Worm (Caenorhabditis elegans) whole organism, L4 larva: ENCODE results near the gene str-12.

Experiments used
- D1046.2 ChIP-seq: fragments of 200-800 bp; sonication (Bioruptor generic); IDR thresholded peaks from 2 replicates; pipeline ENCODE4 v1.3.6; 2022; ENCODE audit warnings: missing genetic modification characterization, missing compliant biosample characterization
- F26F4.8 ChIP-seq: fragments of 200-800 bp; sonication (Bioruptor generic); conservative IDR thresholded peaks from 2 replicates; pipeline ENCODE4 v1.3.6; 2022; ENCODE audit warnings: missing genetic modification characterization, missing compliant biosample characterization
- F37D6.2 ChIP-seq: sonication (generic microtip); optimal IDR thresholded peaks from 2 replicates; lab custom pipeline; 2016; ENCODE audit warnings: mild to moderate bottlenecking, missing genetic modification characterization, missing compliant biosample characterization
- F44E2.7 ChIP-seq: fragments of 200-800 bp; sonication (Bioruptor generic); IDR thresholded peaks from 2 replicates; pipeline ENCODE4 v2.1.2; 2022; ENCODE audit warnings: missing genetic modification characterization, missing compliant biosample characterization
- T26A8.4 ChIP-seq: fragments of 200-800 bp; sonication (Bioruptor generic); IDR thresholded peaks from 2 replicates; pipeline ENCODE4 v1.3.6; 2022; ENCODE audit warnings: missing genetic modification characterization, missing compliant biosample characterization
- Y105C5A.15 ChIP-seq: fragments of 200-800 bp; sonication (Bioruptor generic); IDR thresholded peaks from 2 replicates; pipeline ENCODE4 v1.3.6; 2022; ENCODE audit warnings: missing genetic modification characterization, missing compliant biosample characterization
- aha-1 ChIP-seq: fragments of 150-350 bp; peaks from one replicate; lab custom pipeline; 2014; ENCODE audit warnings: missing biosample characterization, missing genetic modification characterization
- attf-4 ChIP-seq: sonication (generic microtip); optimal IDR thresholded peaks from 3 replicates; lab custom pipeline; 2017; ENCODE audit warnings: missing biosample characterization, missing genetic modification characterization
- ceh-28 ChIP-seq: fragments of 150-350 bp; optimal IDR thresholded peaks from 2 replicates; lab custom pipeline; 2014; ENCODE audit warnings: missing biosample characterization, missing genetic modification reagents, missing genetic modification characterization
- ceh-32 ChIP-seq: sonication (generic microtip); optimal IDR thresholded peaks from 2 replicates; lab custom pipeline; 2016; ENCODE audit warnings: mild to moderate bottlenecking, missing genetic modification characterization, missing compliant biosample characterization; ENCODE audit not compliant: poor library complexity
- ceh-82 ChIP-seq: sonication (generic microtip); optimal IDR thresholded peaks from 2 replicates; lab custom pipeline; 2017; ENCODE audit warnings: missing biosample characterization, missing genetic modification characterization
- ctbp-1 ChIP-seq: fragments of 200-800 bp; sonication (Bioruptor generic); IDR thresholded peaks from 2 replicates; pipeline ENCODE4 v1.3.6; 2022; ENCODE audit warnings: missing genetic modification reagents, missing genetic modification characterization, missing compliant biosample characterization
- daf-12 ChIP-seq: fragments of 150-350 bp; optimal IDR thresholded peaks from 2 replicates; lab custom pipeline; 2014; ENCODE audit warnings: missing biosample characterization, missing genetic modification reagents, missing genetic modification characterization
- daf-16 ChIP-seq, 3 experiments: sonication (generic microtip); optimal IDR thresholded peaks; 2 replicates each; lab custom pipeline; 2016 to 2017; ENCODE audit warnings: missing genetic modification characterization in 3 of 3, missing genetic modification reagents in 3 of 3, mild to moderate bottlenecking in 2 of 3, missing compliant biosample characterization in 2 of 3, missing biosample characterization in 1 of 3, moderate library complexity in 1 of 3
- daf-8 ChIP-seq: fragments of 200-800 bp; sonication (Bioruptor generic); IDR thresholded peaks from 2 replicates; pipeline ENCODE4 v1.3.6; 2022; ENCODE audit warnings: missing genetic modification characterization, missing compliant biosample characterization
- dmd-6 ChIP-seq: fragments of 200-800 bp; sonication (Bioruptor generic); IDR thresholded peaks from 2 replicates; pipeline ENCODE4 v1.3.6; 2022; ENCODE audit warnings: missing genetic modification reagents, missing genetic modification characterization, missing compliant biosample characterization
- dmd-8 ChIP-seq: fragments of 200-800 bp; sonication (Bioruptor generic); IDR thresholded peaks from 2 replicates; pipeline ENCODE4 v1.3.6; 2022; ENCODE audit warnings: missing genetic modification characterization, missing compliant biosample characterization
- dpl-1 ChIP-seq: fragments of 150-350 bp; optimal IDR thresholded peaks from 2 replicates; lab custom pipeline; 2014; ENCODE audit warnings: missing biosample characterization, missing genetic modification reagents, missing genetic modification characterization
- dve-1 ChIP-seq: sonication (generic microtip); optimal IDR thresholded peaks from 2 replicates; lab custom pipeline; 2017; ENCODE audit warnings: antibody characterized with exemption, mild to moderate bottlenecking, missing genetic modification characterization, missing compliant biosample characterization; ENCODE audit not compliant: insufficient read depth
- egl-27 ChIP-seq: sonication (generic microtip); optimal IDR thresholded peaks from 3 replicates; lab custom pipeline; 2017; ENCODE audit warnings: missing biosample characterization, missing genetic modification reagents, missing genetic modification characterization
- fos-1 ChIP-seq: fragments of 150-350 bp; optimal IDR thresholded peaks from 2 replicates; lab custom pipeline; 2014; ENCODE audit warnings: missing biosample characterization, missing genetic modification characterization
- gei-8 ChIP-seq: fragments of 200-800 bp; sonication (Bioruptor generic); optimal IDR thresholded peaks from 2 replicates; lab custom pipeline; 2018; ENCODE audit warnings: mild to moderate bottlenecking, missing genetic modification characterization, missing compliant biosample characterization
- lin-13 ChIP-seq: fragments of 150-350 bp; optimal IDR thresholded peaks from 2 replicates; lab custom pipeline; 2014; ENCODE audit warnings: missing biosample characterization, missing genetic modification reagents, missing genetic modification characterization
- lin-39 ChIP-seq: fragments of 150-350 bp; optimal IDR thresholded peaks from 2 replicates; lab custom pipeline; 2014; ENCODE audit warnings: missing biosample characterization, missing genetic modification reagents, missing genetic modification characterization
- lir-3 ChIP-seq: sonication (generic microtip); optimal IDR thresholded peaks from 2 replicates; lab custom pipeline; 2016; ENCODE audit warnings: mild to moderate bottlenecking, missing genetic modification characterization, missing compliant biosample characterization
- madf-5 ChIP-seq, 2 experiments: fragments of 200-800 bp; sonication (Bioruptor generic); IDR thresholded peaks; 2 replicates each; pipeline ENCODE4 v1.3.6; 2022; ENCODE audit warnings: missing compliant biosample characterization in 2 of 2, missing genetic modification characterization in 2 of 2
- madf-9 ChIP-seq: fragments of 200-800 bp; sonication (Bioruptor generic); conservative IDR thresholded peaks from 2 replicates; pipeline ENCODE4 v1.3.6; 2022; ENCODE audit warnings: missing genetic modification reagents, missing genetic modification characterization, missing compliant biosample characterization
- mdl-1 ChIP-seq, 2 experiments: fragments of 150-350 bp in 1 of 2; sonication (generic microtip) in 1 of 2; optimal IDR thresholded peaks; 2 replicates each; lab custom pipeline; 2014 to 2017; ENCODE audit warnings: missing biosample characterization in 2 of 2, missing genetic modification characterization in 2 of 2
- mxl-2 ChIP-seq: fragments of 200-800 bp; sonication (Bioruptor generic); conservative IDR thresholded peaks from 2 replicates; pipeline ENCODE4 v1.3.6; 2022; ENCODE audit warnings: missing genetic modification reagents, missing genetic modification characterization, missing compliant biosample characterization
- nhr-10 ChIP-seq: fragments of 150-350 bp; optimal IDR thresholded peaks from 2 replicates; lab custom pipeline; 2014; ENCODE audit warnings: missing biosample characterization, missing genetic modification characterization
- nhr-102 ChIP-seq: sonication (generic microtip); optimal IDR thresholded peaks from 2 replicates; lab custom pipeline; 2016; ENCODE audit warnings: mild to moderate bottlenecking, missing genetic modification characterization, moderate library complexity, missing compliant biosample characterization
- nhr-25 ChIP-seq: sonication (generic microtip); optimal IDR thresholded peaks from 2 replicates; lab custom pipeline; 2017; ENCODE audit warnings: missing genetic modification characterization, mild to moderate bottlenecking, missing compliant biosample characterization, antibody characterized with exemption, moderate library complexity, borderline replicate concordance; ENCODE audit not compliant: insufficient read depth
- nhr-28 ChIP-seq: fragments of 150-350 bp; optimal IDR thresholded peaks from 2 replicates; lab custom pipeline; 2014; ENCODE audit warnings: missing biosample characterization, missing genetic modification characterization
- nhr-48 ChIP-seq: sonication (generic microtip); optimal IDR thresholded peaks from 2 replicates; lab custom pipeline; 2016; ENCODE audit warnings: mild to moderate bottlenecking, missing genetic modification characterization, missing compliant biosample characterization
- nhr-76 ChIP-seq: fragments of 150-350 bp; optimal IDR thresholded peaks from 2 replicates; lab custom pipeline; 2014; ENCODE audit warnings: missing biosample characterization, missing genetic modification characterization
- nhr-77 ChIP-seq: fragments of 150-350 bp; optimal IDR thresholded peaks from 2 replicates; lab custom pipeline; 2014; ENCODE audit warnings: missing biosample characterization, missing genetic modification characterization
- rbr-2 ChIP-seq: sonication (generic microtip); optimal IDR thresholded peaks from 2 replicates; lab custom pipeline; 2016; ENCODE audit warnings: missing genotype, missing genetic modification characterization, missing compliant biosample characterization
- saeg-2 ChIP-seq: fragments of 200-800 bp; sonication (Bioruptor generic); IDR thresholded peaks from 2 replicates; pipeline ENCODE4 v1.3.6; 2022; ENCODE audit warnings: missing genetic modification reagents, missing genetic modification characterization, missing compliant biosample characterization
- set-16 ChIP-seq: fragments of 200-800 bp; sonication (Bioruptor generic); IDR thresholded peaks from 2 replicates; pipeline ENCODE4 v1.3.6; 2022; ENCODE audit warnings: missing genetic modification reagents, missing genetic modification characterization, missing compliant biosample characterization
- snpc-1.2 ChIP-seq: fragments of 200-800 bp; sonication (Bioruptor generic); IDR thresholded peaks from 2 replicates; pipeline ENCODE4 v1.3.6; 2022; ENCODE audit warnings: missing genetic modification reagents, missing genetic modification characterization, missing compliant biosample characterization
- tra-1 ChIP-seq: fragments of 200-800 bp; sonication (Bioruptor generic); IDR thresholded peaks from 2 replicates; pipeline ENCODE4 v1.3.6; 2022; ENCODE audit warnings: missing genetic modification reagents, missing genetic modification characterization, missing compliant biosample characterization
- unc-130 ChIP-seq: sonication (generic microtip); optimal IDR thresholded peaks from 2 replicates; lab custom pipeline; 2016; ENCODE audit warnings: missing genetic modification reagents, missing genetic modification characterization, missing compliant biosample characterization
- zag-1 ChIP-seq: fragments of 150-350 bp; optimal IDR thresholded peaks from 2 replicates; lab custom pipeline; 2014; ENCODE audit warnings: missing biosample characterization, missing genetic modification characterization
- zfp-3 ChIP-seq: fragments of 200-800 bp; sonication (Bioruptor generic); conservative IDR thresholded peaks from 2 replicates; pipeline ENCODE4 v1.3.6; 2022; ENCODE audit warnings: missing genetic modification reagents, missing genetic modification characterization, missing compliant biosample characterization
- zip-2 ChIP-seq: fragments of 150-350 bp; optimal IDR thresholded peaks from 2 replicates; lab custom pipeline; 2014; ENCODE audit warnings: missing biosample characterization, missing genetic modification characterization
- ztf-11 ChIP-seq: fragments of 150-350 bp; optimal IDR thresholded peaks from 2 replicates; lab custom pipeline; 2014; ENCODE audit warnings: missing biosample characterization, missing genetic modification characterization
- ztf-7 ChIP-seq: fragments of 150-350 bp; optimal IDR thresholded peaks from 2 replicates; lab custom pipeline; 2014; ENCODE audit warnings: missing biosample characterization, missing genetic modification characterization

str-12 gene

DNA sequence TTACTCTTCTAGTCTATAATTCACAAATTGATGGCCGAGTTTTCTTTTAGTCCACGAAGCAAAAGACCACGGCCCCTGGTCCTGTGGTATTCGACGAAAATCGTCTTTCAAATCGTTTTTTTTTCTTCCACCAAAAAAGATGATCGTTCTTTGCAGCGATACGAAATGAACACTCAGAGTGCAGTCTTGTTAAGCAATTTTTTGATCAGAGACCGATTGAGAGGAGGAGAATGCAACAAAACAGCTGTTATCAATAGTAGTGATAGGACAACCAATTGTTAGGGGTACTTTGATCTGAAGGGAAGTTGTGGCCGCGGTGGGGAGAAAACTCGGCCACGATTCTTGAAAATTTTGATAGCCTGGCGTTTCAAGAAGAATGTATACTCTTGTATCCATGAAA is 46.7 kb upstream of the str-12 start (continued):
- TF ChIP-seq ztf-11 = no peak
- peak; percentile 69 for TF ChIP-seq nhr-48 (tag; lab: Kevin White, UChicago)
- peak; percentile 25 for TF ChIP-seq aha-1 (tag; lab: Kevin White, UChicago)
- TF ChIP-seq nhr-25 (tag; lab: Kevin White, UChicago) = no peak
- no peak for TF ChIP-seq lin-39 (tag; lab: Kevin White, UChicago)
- no peak for TF ChIP-seq snpc-1.2 (GFP tag; lab: Robert Waterston, UW)
- no peak for TF ChIP-seq Y105C5A.15 (GFP tag; lab: Robert Waterston, UW)
- peak; percentile 57 for TF ChIP-seq dve-1 (tag; lab: Kevin White, UChicago)
- no peak for TF ChIP-seq daf-8 (GFP tag; lab: Robert Waterston, UW)
- no peak for TF ChIP-seq zag-1 (tag; lab: Kevin White, UChicago)
- no peak for TF ChIP-seq T26A8.4 (GFP tag; lab: Robert Waterston, UW)
- peak; percentile 81 for TF ChIP-seq dmd-6 (GFP tag; lab: Robert Waterston, UW)
- no peak for TF ChIP-seq rbr-2 (tag; lab: Kevin White, UChicago)
- peak; percentile 7 for TF ChIP-seq dpl-1 (GFP tag; lab: Kevin White, UChicago)
- TF ChIP-seq saeg-2 (GFP tag; lab: Robert Waterston, UW) = no peak
- no peak for TF ChIP-seq madf-5 (GFP tag; IDR thresholded peaks at IDR 0.05; lab: Robert Waterston, UW)
- no peak for TF ChIP-seq nhr-76 (tag; lab: Kevin White, UChicago)

DNA sequence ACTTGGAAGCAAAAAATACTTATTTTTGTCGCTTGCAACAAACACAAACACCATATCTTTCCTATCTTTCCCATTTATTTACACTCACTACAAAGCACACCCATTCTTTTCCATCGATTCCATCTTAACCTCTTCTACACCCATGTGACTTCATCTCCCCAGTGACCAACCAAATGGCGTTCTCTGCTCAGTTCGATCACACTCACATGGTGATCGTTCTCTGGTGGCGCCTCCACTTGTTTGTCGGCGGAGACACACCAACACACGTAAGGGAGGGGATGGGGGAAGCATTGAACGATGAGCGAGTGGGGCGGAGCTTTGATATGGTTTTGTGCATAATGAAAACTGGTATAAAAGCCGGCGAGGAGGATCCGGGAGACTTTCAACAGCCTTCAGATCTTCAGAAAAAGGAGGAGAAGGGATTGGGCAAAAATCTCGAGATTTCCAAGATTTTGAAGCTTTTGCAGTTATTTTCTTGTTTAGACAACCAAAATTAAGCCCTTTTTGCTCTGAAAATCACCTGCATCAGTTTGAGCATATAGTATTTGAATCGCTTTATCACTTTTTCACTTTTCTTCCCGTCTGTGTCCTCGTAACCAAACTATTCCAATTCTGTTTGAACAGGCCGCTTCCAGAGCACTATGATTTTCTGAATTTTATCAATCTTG is 44.0 kb upstream of the str-12 start:
- TF ChIP-seq daf-12 (tag; lab: Kevin White, UChicago) (no peak), nhr-76 (tag; lab: Kevin White, UChicago) (no peak), F26F4.8 (GFP tag; lab: Robert Waterston, UW) (no peak), nhr-102 (tag; lab: Kevin White, UChicago) (peak; percentile 74), zip-2 (tag; lab: Kevin White, UChicago) (no peak), ztf-7 (tag; lab: Kevin White, UChicago) (peak; percentile 30), nhr-48 (tag; lab: Kevin White, UChicago) (peak; percentile 65), D1046.2 (GFP tag; lab: Robert Waterston, UW) (no peak), ctbp-1 (GFP tag; lab: Robert Waterston, UW) (0 out of 2 replicates have a peak, but pooled peaks have one; percentile 29), F37D6.2 (peak; percentile 34), snpc-1.2 (GFP tag; lab: Robert Waterston, UW) (no peak), lir-3 (no peak), zag-1 (tag; lab: Kevin White, UChicago) (no peak), ceh-28 (tag; lab: Kevin White, UChicago) (no peak), ceh-32 (tag; lab: Kevin White, UChicago) (no peak), mdl-1 (tag; optimal IDR thresholded peaks at IDR 0.05; lab: Kevin White, UChicago) (peak; percentile 60 to 98), attf-4 (tag; lab: Kevin White, UChicago) (no peak), ceh-82 (tag; lab: Kevin White, UChicago) (no peak), set-16 (GFP tag; lab: Robert Waterston, UW) (peak; percentile 47; the same call in 1 of the 2 replicates), F44E2.7 (GFP tag; lab: Robert Waterston, UW) (no peak), nhr-10 (tag; lab: Kevin White, UChicago) (peak; percentile 67), dpl-1 (GFP tag; lab: Kevin White, UChicago) (peak; percentile 64), madf-9 (GFP tag; lab: Robert Waterston, UW) (no peak), nhr-28 (peak; percentile 98), zfp-3 (GFP tag; lab: Robert Waterston, UW) (no peak), rbr-2 (tag; lab: Kevin White, UChicago) (peak; percentile 63), unc-130 (GFP tag; lab: Kevin White, UChicago) (no peak), nhr-77 (tag; lab: Kevin White, UChicago) (peak; percentile 96), dmd-8 (GFP tag; lab: Robert Waterston, UW) (no peak), T26A8.4 (GFP tag; lab: Robert Waterston, UW) (0 out of 2 replicates have a peak, but pooled peaks have one; percentile 18), mxl-2 (GFP tag; lab: Robert Waterston, UW) (no peak), dmd-6 (GFP tag; lab: Robert Waterston, UW) (peak; percentile 62), gei-8 (no peak), fos-1 (tag; lab: Kevin White, UChicago) (no peak), tra-1 (GFP tag; lab: Robert Waterston, UW) (no peak; the same call in 1 of the 2 replicates), daf-16 (GFP tag; optimal IDR thresholded peaks at IDR 0.05; lab: Kevin White, UChicago) (peak in 1 of 2 experiments; percentile 54), daf-16 (tag; optimal IDR thresholded peaks at IDR 0.05; lab: Kevin White, UChicago) (peak; percentile 76), lin-13 (no peak), egl-27 (tag; lab: Kevin White, UChicago) (no peak)
